Fruit fly (Drosophila melanogaster): ENCODE measurements around the gene sina.

- TF ChIP-seq CG8478 (optimal IDR thresholded peaks at IDR 0.05) = no peak
- no peak for TF ChIP-seq usp (GFP tag; optimal IDR thresholded peaks at IDR 0.05)
- TF ChIP-seq Dll (optimal IDR thresholded peaks at IDR 0.05) = no peak
- no peak for TF ChIP-seq pan (optimal IDR thresholded peaks at IDR 0.05)
- no peak for TF ChIP-seq EcR (GFP tag; optimal IDR thresholded peaks at IDR 0.05)
These were observed 17.2 kb downstream of the sina start for dm6 chr3L:16870723-16871137.
